Fruit fly (Drosophila melanogaster): ENCODE measurements around the gene yellow-k.

Gene yellow-k

dm6 chr3L:15568748-15569147, 48.3 kb downstream of the yellow-k start:
- TF ChIP-seq fru (GFP tag; optimal IDR thresholded peaks at IDR 0.05) (no peak), Rel (GFP tag; optimal IDR thresholded peaks at IDR 0.05) (no peak), Rel (tag; optimal IDR thresholded peaks at IDR 0.05) (peak; percentile 77)

- TF ChIP-seq woc (GFP tag; optimal IDR thresholded peaks at IDR 0.05) = no peak
- no peak for TF ChIP-seq sage (GFP tag; optimal IDR thresholded peaks at IDR 0.05)
- no peak for TF ChIP-seq tai (GFP tag; optimal IDR thresholded peaks at IDR 0.05)
- TF ChIP-seq Mio (GFP tag; optimal IDR thresholded peaks at IDR 0.05) = no peak
- no peak for TF ChIP-seq CrebA (GFP tag; optimal IDR thresholded peaks at IDR 0.05; ENCODE audit: borderline replicate concordance)
- TF ChIP-seq HLH106 (tag; optimal IDR thresholded peaks at IDR 0.05) = no peak
- no peak for TF ChIP-seq Hr83 (GFP tag; optimal IDR thresholded peaks at IDR 0.05; ENCODE audit: poor library complexity, severe bottlenecking)
- TF ChIP-seq dmrt93B (GFP tag; optimal IDR thresholded peaks at IDR 0.05) = no peak
- no peak for TF ChIP-seq Jra (GFP tag; optimal IDR thresholded peaks at IDR 0.05)
- no peak for TF ChIP-seq CG9705 (GFP tag; optimal IDR thresholded peaks at IDR 0.05)
- TF ChIP-seq jim (GFP tag; optimal IDR thresholded peaks at IDR 0.05) = no peak
- TF ChIP-seq Myc (optimal IDR thresholded peaks at IDR 0.05) = no peak
- no peak for TF ChIP-seq CG32264 (GFP tag; optimal IDR thresholded peaks at IDR 0.05)
- no peak for TF ChIP-seq pan (optimal IDR thresholded peaks at IDR 0.05)
These were observed 50.2 kb downstream of the yellow-k start for dm6 chr3L:15570571-15570970.
